Worm (Caenorhabditis elegans): ENCODE results near the gene Y69H2.10.

DNA sequence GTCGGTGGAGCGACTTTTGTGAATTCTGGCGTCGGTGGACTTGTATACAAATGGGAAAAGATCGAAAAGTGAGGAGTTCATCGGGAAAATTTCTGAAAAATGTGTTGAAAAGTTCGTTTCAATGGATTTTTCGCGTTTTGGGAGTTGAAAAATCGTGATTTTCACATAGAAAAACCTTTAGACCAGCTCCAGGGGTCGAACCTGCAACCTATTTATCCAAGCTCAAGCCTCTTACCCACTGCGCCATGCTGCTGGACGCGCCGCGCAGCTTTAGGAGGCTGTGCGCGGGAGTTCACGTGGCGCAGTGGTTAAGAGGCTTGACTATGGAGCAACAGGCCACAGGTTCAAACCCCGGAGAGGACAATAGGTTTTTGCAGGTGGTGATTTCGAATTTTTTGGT lies 47.7 kb upstream of the Y69H2.10 start, which contains the start of gene Y69H2.1:
- TF ChIP-seq dmd-4 (tag; optimal IDR thresholded peaks at IDR 0.05), result no peak
- no peak for TF ChIP-seq sem-4 (tag; optimal IDR thresholded peaks at IDR 0.05)
- no peak for TF ChIP-seq nhr-25 (tag; optimal IDR thresholded peaks at IDR 0.05)
- no peak for TF ChIP-seq unc-62 (GFP tag; optimal IDR thresholded peaks at IDR 0.05)
- no peak for TF ChIP-seq nhr-6 (tag; optimal IDR thresholded peaks at IDR 0.05)
- no peak for TF ChIP-seq nhr-10 (tag; optimal IDR thresholded peaks at IDR 0.05)
- no peak for TF ChIP-seq ZK546.5 (tag; optimal IDR thresholded peaks at IDR 0.05)
- no peak for TF ChIP-seq lsy-2 (tag; optimal IDR thresholded peaks at IDR 0.05)
- no peak for TF ChIP-seq nhr-12 (tag; optimal IDR thresholded peaks at IDR 0.05)
- TF ChIP-seq snpc-4 (tag; optimal IDR thresholded peaks at IDR 0.05), result no peak
- TF ChIP-seq nhr-23 (tag; optimal IDR thresholded peaks at IDR 0.05), result no peak
